Worm (Caenorhabditis elegans): ENCODE data around the gene trpp-6.

- no peak for TF ChIP-seq flt-1 (GFP tag; IDR thresholded peaks at IDR 0.05)
- no peak for TF ChIP-seq T22C8.4 (GFP tag; IDR thresholded peaks at IDR 0.05)
- no peak for TF ChIP-seq ztf-23 (GFP tag; IDR thresholded peaks at IDR 0.05)
- TF ChIP-seq cog-1 (tag; optimal IDR thresholded peaks at IDR 0.05) = no peak
- no peak for TF ChIP-seq tab-1 (GFP tag; IDR thresholded peaks at IDR 0.05)
- no peak for TF ChIP-seq ztf-29 (GFP tag; IDR thresholded peaks at IDR 0.05)
- TF ChIP-seq klf-2 (GFP tag; conservative IDR thresholded peaks at IDR 0.05) = no peak
These were observed 5.5 kb upstream of the trpp-6 start, which contains the start of gene rmd-2 for ce11 chrV:9986177-9986576.

All from whole organism, midembryonic.